Fruit fly (Drosophila melanogaster) Kc167 (cell line): Measurements from ENCODE around the gene ranshi.

ENCODE experiments used
- Myc ChIP-seq: fragments of >200 bp; optimal IDR thresholded peaks from 2 replicates; lab custom pipeline; 2017; ENCODE audit warnings: missing external identifiers
- h ChIP-seq: fragments of >200 bp; optimal IDR thresholded peaks from 3 replicates; lab custom pipeline; 2018; ENCODE audit warnings: missing external identifiers

DNA sequence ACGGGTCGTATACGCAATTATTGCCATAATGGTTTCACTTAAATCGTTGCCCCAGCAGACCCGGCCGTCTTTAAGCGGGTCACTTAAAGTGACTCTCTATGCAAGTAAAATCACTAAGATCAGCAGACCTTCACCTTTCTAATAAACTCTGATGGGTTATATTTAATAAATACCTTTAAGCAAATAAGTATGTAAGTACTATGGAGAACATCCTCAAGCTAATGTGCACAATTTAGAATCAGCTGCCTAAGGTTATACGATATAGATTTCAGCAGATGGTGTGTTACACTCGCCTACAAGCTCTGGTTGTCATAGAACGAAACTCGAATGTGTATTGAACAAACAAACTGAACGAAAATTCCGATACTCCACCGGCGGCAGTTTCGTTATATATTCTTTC lies 39.6 kb upstream of the ranshi start, which contains the start of gene CG8236:
- TF ChIP-seq h = no peak
- no peak for TF ChIP-seq Myc
